Fruit fly (Drosophila melanogaster) whole organism, embryonic: Measurements from ENCODE around the gene CG43210.

Experiments used
- Asciz ChIP-seq: fragments of 200-800 bp; sonication (Bioruptor generic); optimal IDR thresholded peaks from 2 replicates; lab custom pipeline; 2017; ENCODE audit warnings: missing biosample characterization, mild to moderate bottlenecking, missing genetic modification characterization, missing genetic modification reagents
- Atf-2 ChIP-seq: fragments of 200-800 bp; sonication (Bioruptor generic); optimal IDR thresholded peaks from 2 replicates; lab custom pipeline; 2016; ENCODE audit warnings: missing biosample characterization, missing genetic modification characterization
- Awh ChIP-seq: fragments of 200-800 bp; sonication (Bioruptor generic); IDR thresholded peaks from 2 replicates; pipeline ENCODE4, ENCODE4 v1.3.6; 2022; ENCODE audit warnings: missing biosample characterization, missing genetic modification characterization
- CG10147 ChIP-seq: fragments of 200-800 bp; sonication (Bioruptor generic); optimal IDR thresholded peaks from 2 replicates; lab custom pipeline; 2019; ENCODE audit warnings: missing biosample characterization, mild to moderate bottlenecking, missing genetic modification characterization, moderate library complexity
- CG10543 ChIP-seq: fragments of 200-800 bp; sonication (Bioruptor generic); optimal IDR thresholded peaks from 3 replicates; lab custom pipeline; 2017; ENCODE audit warnings: missing biosample characterization, mild to moderate bottlenecking, missing genetic modification characterization, moderate library complexity
- CG10959 ChIP-seq: fragments of 200-800 bp; sonication (Bioruptor generic); IDR thresholded peaks from 2 replicates; pipeline ENCODE4 v1.3.6; 2022; ENCODE audit warnings: missing biosample characterization, missing genetic modification characterization
- CG1233 ChIP-seq: fragments of 200-800 bp; sonication (Bioruptor generic); optimal IDR thresholded peaks from 4 replicates; lab custom pipeline; 2018; ENCODE audit warnings: missing biosample characterization, mild to moderate bottlenecking, missing genetic modification characterization
- CG13287 ChIP-seq: fragments of 200-800 bp; sonication (Bioruptor generic); IDR thresholded peaks from 2 replicates; pipeline ENCODE4 v1.3.6; 2022; ENCODE audit warnings: missing biosample characterization, missing genetic modification characterization; ENCODE audit not compliant: partially characterized antibody
- CG14667 ChIP-seq: fragments of 200-800 bp; sonication (Bioruptor generic); IDR thresholded peaks from 2 replicates; pipeline ENCODE4 v1.3.6; 2022; ENCODE audit warnings: missing biosample characterization, missing genetic modification characterization
- CG15011 ChIP-seq: fragments of 200-800 bp; sonication (Bioruptor generic); optimal IDR thresholded peaks from 3 replicates; lab custom pipeline; 2018; ENCODE audit warnings: missing biosample characterization, mild to moderate bottlenecking, missing genetic modification characterization
- CG1529 ChIP-seq: fragments of 200-800 bp; sonication (Bioruptor generic); optimal IDR thresholded peaks from 3 replicates; lab custom pipeline; 2018; ENCODE audit warnings: missing biosample characterization, missing genetic modification characterization
- CG15514 ChIP-seq: fragments of 200-800 bp; sonication (Bioruptor generic); optimal IDR thresholded peaks from 3 replicates; lab custom pipeline; 2017; ENCODE audit warnings: missing biosample characterization, missing genetic modification characterization, mild to moderate bottlenecking, moderate library complexity, missing genetic modification reagents
- CG17612 ChIP-seq: fragments of 200-800 bp; sonication (Bioruptor generic); IDR thresholded peaks from 2 replicates; pipeline ENCODE4 v1.3.6; 2022; ENCODE audit warnings: missing biosample characterization, missing genetic modification characterization
- CG1832 ChIP-seq: fragments of 200-800 bp; sonication (Bioruptor generic); optimal IDR thresholded peaks from 2 replicates; lab custom pipeline; 2017; ENCODE audit warnings: missing biosample characterization, mild to moderate bottlenecking, missing genetic modification characterization, inconsistent platforms
- CG18476 ChIP-seq: fragments of 200-800 bp; sonication (Bioruptor generic); optimal IDR thresholded peaks from 2 replicates; lab custom pipeline; 2016; ENCODE audit warnings: missing biosample characterization, mild to moderate bottlenecking, missing genetic modification characterization
- CG5245 ChIP-seq: fragments of 200-800 bp; sonication (Bioruptor generic); optimal IDR thresholded peaks from 3 replicates; lab custom pipeline; 2016; ENCODE audit warnings: missing biosample characterization, missing genetic modification characterization
- CG6765 ChIP-seq: fragments of 200-800 bp; sonication (Bioruptor generic); optimal IDR thresholded peaks from 3 replicates; lab custom pipeline; 2017; ENCODE audit warnings: missing biosample characterization, mild to moderate bottlenecking, missing genetic modification characterization
- CG7839 ChIP-seq: fragments of 200-800 bp; sonication (Bioruptor generic); optimal IDR thresholded peaks from 3 replicates; lab custom pipeline; 2018; ENCODE audit warnings: missing biosample characterization, mild to moderate bottlenecking, missing genetic modification characterization, moderate library complexity
- CG9609 ChIP-seq: fragments of 200-800 bp; sonication (Bioruptor generic); optimal IDR thresholded peaks from 3 replicates; lab custom pipeline; 2016; ENCODE audit warnings: missing biosample characterization, missing genetic modification characterization
- D19A ChIP-seq: fragments of 200-800 bp; optimal IDR thresholded peaks from 3 replicates; lab custom pipeline; 2019; ENCODE audit warnings: missing biosample characterization, mild to moderate bottlenecking, missing genetic modification characterization, moderate library complexity
- Dref ChIP-seq: fragments of 200-800 bp; sonication (Bioruptor generic); IDR thresholded peaks from 2 replicates; pipeline ENCODE4 v1.3.6; 2022; ENCODE audit warnings: missing biosample characterization, missing genetic modification characterization
- HLH3B ChIP-seq: fragments of 200-800 bp; sonication (Bioruptor generic); IDR thresholded peaks from 2 replicates; pipeline ENCODE4 v1.3.6; 2022; ENCODE audit warnings: missing biosample characterization, missing genetic modification characterization
- MTF-1 ChIP-seq: fragments of 200-800 bp; sonication (Bioruptor generic); optimal IDR thresholded peaks from 2 replicates; lab custom pipeline; 2018; ENCODE audit warnings: missing biosample characterization, mild to moderate bottlenecking, missing genetic modification characterization, borderline replicate concordance
- NfI ChIP-seq: fragments of 200-800 bp; sonication (Bioruptor generic); optimal IDR thresholded peaks from 3 replicates; lab custom pipeline; 2018; ENCODE audit warnings: missing biosample characterization, mild to moderate bottlenecking, missing genetic modification characterization, moderate library complexity
- Poxn ChIP-seq: fragments of 200-800 bp; sonication (Bioruptor generic); IDR thresholded peaks from 2 replicates; pipeline ENCODE4 v1.3.6; 2022; ENCODE audit warnings: missing biosample characterization, missing genetic modification characterization
- Usf ChIP-seq: fragments of 200-800 bp; sonication (Bioruptor generic); optimal IDR thresholded peaks from 2 replicates; lab custom pipeline; 2017; ENCODE audit warnings: missing genotype, missing biosample characterization, missing genetic modification characterization
- Vsx1 ChIP-seq: fragments of 200-800 bp; sonication (Bioruptor generic); optimal IDR thresholded peaks from 2 replicates; lab custom pipeline; 2017; ENCODE audit warnings: missing biosample characterization, mild to moderate bottlenecking, missing genetic modification characterization, missing genetic modification reagents
- Xbp1 ChIP-seq: fragments of 200-800 bp; sonication (Bioruptor generic); optimal IDR thresholded peaks from 3 replicates; lab custom pipeline; 2016; ENCODE audit warnings: missing biosample characterization, mild to moderate bottlenecking, missing genetic modification characterization
- bcd ChIP-seq: fragments of 200-800 bp; sonication (Bioruptor generic); optimal IDR thresholded peaks from 2 replicates; lab custom pipeline; 2017; ENCODE audit warnings: missing biosample characterization, mild to moderate bottlenecking, missing genetic modification characterization
- br ChIP-seq: fragments of >200 bp; optimal IDR thresholded peaks from 2 replicates; lab custom pipeline; 2017
- cg ChIP-seq: fragments of 200-800 bp; sonication (Bioruptor generic); optimal IDR thresholded peaks from 3 replicates; lab custom pipeline; 2019; ENCODE audit warnings: missing biosample characterization, mild to moderate bottlenecking, missing genetic modification characterization, moderate library complexity
- crp ChIP-seq, 2 experiments: fragments of 200-800 bp; sonication (Bioruptor generic); optimal IDR thresholded peaks; 2 replicates in 1 of 2; 3 replicates in 1 of 2; lab custom pipeline; 2017; ENCODE audit warnings: missing biosample characterization in 2 of 2, missing genetic modification characterization in 2 of 2, mild to moderate bottlenecking in 1 of 2, moderate library complexity in 1 of 2
- danr ChIP-seq: fragments of 200-800 bp; sonication (Bioruptor generic); IDR thresholded peaks from 2 replicates; pipeline ENCODE4 v1.3.6; 2022; ENCODE audit warnings: missing biosample characterization, missing genetic modification characterization
- emc ChIP-seq: fragments of 200-800 bp; sonication (Bioruptor generic); optimal IDR thresholded peaks from 2 replicates; lab custom pipeline; 2016; ENCODE audit warnings: missing biosample characterization, missing genetic modification characterization
- en ChIP-seq: fragments of 200-800 bp; sonication (Bioruptor generic); optimal IDR thresholded peaks from 2 replicates; lab custom pipeline; 2016; ENCODE audit warnings: missing biosample characterization, missing genetic modification characterization
- jigr1 ChIP-seq: fragments of 200-800 bp; sonication (Bioruptor generic); IDR thresholded peaks from 3 replicates; pipeline ENCODE4 v1.3.6; 2022; ENCODE audit warnings: missing biosample characterization, missing genetic modification characterization
- klu ChIP-seq: fragments of 200-800 bp; sonication (Bioruptor generic); IDR thresholded peaks from 2 replicates; pipeline ENCODE4 v1.3.6; 2022; ENCODE audit warnings: missing biosample characterization, missing genetic modification characterization
- knrl ChIP-seq: fragments of 200-800 bp; sonication (Bioruptor generic); IDR thresholded peaks from 3 replicates; pipeline ENCODE4 v1.3.6; 2022; ENCODE audit warnings: missing biosample characterization, missing genetic modification characterization; ENCODE audit not compliant: partially characterized antibody
- lilli ChIP-seq: fragments of 200-800 bp; sonication (Bioruptor generic); optimal IDR thresholded peaks from 3 replicates; lab custom pipeline; 2016; ENCODE audit warnings: missing biosample characterization, missing genetic modification characterization
- mam ChIP-seq: fragments of 200-800 bp; sonication (Bioruptor generic); optimal IDR thresholded peaks from 3 replicates; lab custom pipeline; 2016; ENCODE audit warnings: missing biosample characterization, missing genetic modification characterization
- onecut ChIP-seq: fragments of 200-800 bp; sonication (Bioruptor generic); IDR thresholded peaks from 2 replicates; pipeline ENCODE4 v1.3.6; 2022; ENCODE audit warnings: missing biosample characterization, missing genetic modification characterization
- otp ChIP-seq: fragments of 200-800 bp; sonication (Bioruptor generic); IDR thresholded peaks from 3 replicates; pipeline ENCODE4, ENCODE4 v1.3.6; 2022; ENCODE audit warnings: missing biosample characterization, missing genetic modification characterization
- sqz ChIP-seq: fragments of 200-800 bp; sonication (Bioruptor generic); optimal IDR thresholded peaks from 3 replicates; lab custom pipeline; 2018; ENCODE audit warnings: missing biosample characterization, mild to moderate bottlenecking, missing genetic modification characterization
- tio ChIP-seq: fragments of 200-800 bp; sonication (Bioruptor generic); optimal IDR thresholded peaks from 2 replicates; lab custom pipeline; 2017; ENCODE audit warnings: missing biosample characterization, missing genetic modification characterization, inconsistent platforms
- tna ChIP-seq: fragments of 200-800 bp; sonication (Bioruptor generic); IDR thresholded peaks from 2 replicates; pipeline ENCODE4 v1.3.6; 2022; ENCODE audit warnings: missing biosample characterization, missing genetic modification characterization; ENCODE audit not compliant: partially characterized antibody
- trh ChIP-seq: fragments of 200-800 bp; sonication (Bioruptor generic); optimal IDR thresholded peaks from 2 replicates; lab custom pipeline; 2016; ENCODE audit warnings: missing biosample characterization, missing genetic modification characterization
- unc-4 ChIP-seq: fragments of 200-800 bp; sonication (Bioruptor generic); IDR thresholded peaks from 2 replicates; pipeline ENCODE4 v1.3.6; 2022; ENCODE audit warnings: missing biosample characterization, missing genetic modification characterization; ENCODE audit not compliant: partially characterized antibody
- vvl ChIP-seq: fragments of 200-800 bp; sonication (Bioruptor generic); IDR thresholded peaks from 2 replicates; pipeline ENCODE4 v1.3.6; 2022; ENCODE audit warnings: missing biosample characterization, missing genetic modification characterization
- zen2 ChIP-seq: fragments of 200-800 bp; sonication (Bioruptor generic); IDR thresholded peaks from 3 replicates; pipeline ENCODE4 v1.3.6; 2022; ENCODE audit warnings: missing biosample characterization, missing genetic modification characterization; ENCODE audit not compliant: partially characterized antibody
- zf30C ChIP-seq: fragments of 200-800 bp; sonication (Bioruptor generic); optimal IDR thresholded peaks from 3 replicates; lab custom pipeline; 2018; ENCODE audit warnings: missing biosample characterization, mild to moderate bottlenecking, missing genetic modification characterization

The CG43210 gene

dm6 chr3R:18585259-18585858 lies 20.4 kb upstream of the CG43210 start (continued):
- TF ChIP-seq CG1233 (GFP tag; lab: Kevin White, UChicago) (peak; percentile 10), CG10959 (GFP tag; lab: Robert Waterston, UW) (no peak), D19A (tag; lab: Kevin White, UChicago) (peak; percentile 44), bcd (GFP tag; lab: Kevin White, UChicago) (no peak), vvl (no peak; the same call in 1 of the 2 replicates), mam (GFP tag; lab: Kevin White, UChicago) (peak; percentile 19), tna (GFP tag; lab: Robert Waterston, UW) (peak; percentile 72), Awh (GFP tag; lab: Robert Waterston, UW) (peak; percentile 57), Asciz (GFP tag; lab: Kevin White, UChicago) (peak; percentile 23), NfI (GFP tag; lab: Kevin White, UChicago) (peak; percentile 23), CG10543 (GFP tag; lab: Kevin White, UChicago) (peak; percentile 51), Vsx1 (GFP tag; lab: Kevin White, UChicago) (no peak), knrl (GFP tag; lab: Robert Waterston, UW) (no peak), CG5245 (GFP tag; lab: Kevin White, UChicago) (peak; percentile 16), CG15514 (GFP tag; lab: Kevin White, UChicago) (peak; percentile 3), zen2 (GFP tag; lab: Robert Waterston, UW) (peak; percentile 59; the same call in 1 of the 3 replicates), en (GFP tag; lab: Kevin White, UChicago) (no peak), CG13287 (GFP tag; lab: Robert Waterston, UW) (peak; percentile 50; the same call in 1 of the 2 replicates), CG7839 (tag; lab: Kevin White, UChicago) (no peak), Usf (GFP tag; lab: Kevin White, UChicago) (no peak), MTF-1 (GFP tag; lab: Kevin White, UChicago) (peak; percentile 33), otp (no peak), CG1832 (GFP tag; lab: Kevin White, UChicago) (no peak), onecut (GFP tag; lab: Robert Waterston, UW) (no peak), Poxn (GFP tag; lab: Robert Waterston, UW) (no peak), CG15011 (GFP tag; lab: Kevin White, UChicago) (no peak), sqz (peak; percentile 88), CG18476 (GFP tag; lab: Kevin White, UChicago) (no peak), CG17612 (no peak), klu (GFP tag; lab: Robert Waterston, UW) (no peak), Atf-2 (GFP tag; lab: Kevin White, UChicago) (no peak), CG10147 (GFP tag; lab: Kevin White, UChicago) (no peak), cg (peak; percentile 20), CG9609 (no peak), danr (GFP tag; lab: Robert Waterston, UW) (no peak), jigr1 (no peak), CG14667 (no peak), Dref (GFP tag; lab: Robert Waterston, UW) (peak; percentile 44), br (no peak), zf30C (GFP tag; lab: Kevin White, UChicago) (no peak), CG6765 (GFP tag; lab: Kevin White, UChicago) (no peak), crp (GFP tag; optimal IDR thresholded peaks at IDR 0.05; lab: Kevin White, UChicago) (no peak), HLH3B (GFP tag; lab: Robert Waterston, UW) (no peak), lilli (GFP tag; lab: Kevin White, UChicago) (peak; percentile 37), tio (GFP tag; lab: Kevin White, UChicago) (no peak), CG1529 (GFP tag; lab: Kevin White, UChicago) (no peak), unc-4 (no peak), emc (GFP tag; lab: Kevin White, UChicago) (no peak), Xbp1 (GFP tag; lab: Kevin White, UChicago) (peak; percentile 12), trh (no peak)
